Fruit fly (Drosophila melanogaster) Kc167 (cell line): Measurements from ENCODE around the gene dy.
"Not testable (repeated sequence)": the region's sequence is repeated elsewhere in the genome, so short reads cannot be mapped to it uniquely, and the experiment has no call there.

Experiments
- h ChIP-seq: fragments of >200 bp; optimal IDR thresholded peaks from 3 replicates; lab custom pipeline; 2018; ENCODE audit warnings: missing external identifiers
- insv ChIP-seq: fragments of >200 bp; optimal IDR thresholded peaks from 3 replicates; lab custom pipeline; 2018; ENCODE audit warnings: missing external identifiers
- ttk ChIP-seq: sonication (Bioruptor generic); optimal IDR thresholded peaks from 2 replicates; lab custom pipeline; 2017; ENCODE audit warnings: missing external identifiers

dm6 chrX:11753973-11754372 is 24.6 kb downstream of the dy start, which contains the start of gene m:
- not testable (repeated sequence) for TF ChIP-seq h; ttk; insv (lab: Kevin White, UChicago)
